Fruit fly (Drosophila melanogaster) whole organism, prepupa: ENCODE data around the gene mAChR-C.
A peak's percentile ranks its signal among the peaks of the same experiment; 100 is the strongest.

Experiments
- Blimp-1 ChIP-seq: fragments of 200-800 bp; sonication (Bioruptor generic); optimal IDR thresholded peaks from 3 replicates; lab custom pipeline; 2017; ENCODE audit warnings: missing biosample characterization, missing genetic modification characterization, mild to moderate bottlenecking, moderate library complexity, missing genetic modification reagents
- CG10631 ChIP-seq: fragments of 200-800 bp; sonication (Bioruptor generic); optimal IDR thresholded peaks from 2 replicates; lab custom pipeline; 2016; ENCODE audit warnings: missing biosample characterization, missing genetic modification characterization
- CG10669 ChIP-seq: fragments of 200-800 bp; sonication (Bioruptor generic); optimal IDR thresholded peaks from 3 replicates; lab custom pipeline; 2018; ENCODE audit warnings: missing biosample characterization, mild to moderate bottlenecking, missing genetic modification characterization, moderate library complexity
- CG11294 ChIP-seq: fragments of 200-800 bp; sonication (Bioruptor generic); IDR thresholded peaks from 2 replicates; pipeline ENCODE4 v1.3.6; 2022; ENCODE audit warnings: missing biosample characterization, missing genetic modification characterization
- CG11762 ChIP-seq: fragments of 200-800 bp; sonication (Bioruptor generic); optimal IDR thresholded peaks from 3 replicates; lab custom pipeline; 2016; ENCODE audit warnings: missing biosample characterization, missing genetic modification characterization; ENCODE audit not compliant: insufficient read depth
- CG11902 ChIP-seq: fragments of 200-800 bp; sonication (Bioruptor generic); optimal IDR thresholded peaks from 3 replicates; lab custom pipeline; 2016; ENCODE audit warnings: missing biosample characterization, missing genetic modification characterization
- CG15336 ChIP-seq: fragments of 200-800 bp; sonication (Bioruptor generic); IDR thresholded peaks from 2 replicates; pipeline ENCODE4 v1.3.6; 2022; ENCODE audit warnings: missing biosample characterization, missing genetic modification characterization
- CG1621 ChIP-seq: fragments of 200-800 bp; sonication (Bioruptor generic); optimal IDR thresholded peaks from 3 replicates; lab custom pipeline; 2018; ENCODE audit warnings: missing biosample characterization, mild to moderate bottlenecking, missing genetic modification characterization
- CG16779 ChIP-seq: fragments of 200-800 bp; sonication (Bioruptor generic); optimal IDR thresholded peaks from 3 replicates; lab custom pipeline; 2017; ENCODE audit warnings: missing biosample characterization, mild to moderate bottlenecking, missing genetic modification characterization
- CG3032 ChIP-seq: fragments of 200-800 bp; optimal IDR thresholded peaks from 2 replicates; lab custom pipeline; 2019; ENCODE audit warnings: missing biosample characterization, mild to moderate bottlenecking, missing genetic modification characterization, moderate library complexity
- CG31627 ChIP-seq: fragments of 200-800 bp; sonication (Bioruptor generic); optimal IDR thresholded peaks from 3 replicates; lab custom pipeline; 2016; ENCODE audit warnings: missing biosample characterization, missing genetic modification characterization
- CG32006 ChIP-seq: fragments of 200-800 bp; sonication (Bioruptor generic); optimal IDR thresholded peaks from 3 replicates; lab custom pipeline; 2017; ENCODE audit warnings: missing biosample characterization, mild to moderate bottlenecking, missing genetic modification characterization
- CG34406 ChIP-seq: fragments of 200-800 bp; sonication (Bioruptor generic); optimal IDR thresholded peaks from 3 replicates; lab custom pipeline; 2016; ENCODE audit warnings: missing biosample characterization, missing genetic modification characterization
- CG3919 ChIP-seq: fragments of 200-800 bp; sonication (Bioruptor generic); optimal IDR thresholded peaks from 3 replicates; lab custom pipeline; 2016; ENCODE audit warnings: missing biosample characterization, missing genetic modification characterization
- CG4318 ChIP-seq: fragments of 200-800 bp; sonication (Bioruptor generic); optimal IDR thresholded peaks from 3 replicates; lab custom pipeline; 2017; ENCODE audit warnings: missing biosample characterization, mild to moderate bottlenecking, missing genetic modification characterization
- CG6163 ChIP-seq: fragments of 200-800 bp; sonication (Bioruptor generic); IDR thresholded peaks from 3 replicates; pipeline ENCODE4 v1.3.6; 2022; ENCODE audit warnings: missing biosample characterization, missing genetic modification characterization
- CG6276 ChIP-seq: fragments of 200-800 bp; sonication (Bioruptor generic); optimal IDR thresholded peaks from 2 replicates; lab custom pipeline; 2017; ENCODE audit warnings: missing biosample characterization, mild to moderate bottlenecking, missing genetic modification characterization
- CG6792 ChIP-seq: fragments of 200-800 bp; sonication (Bioruptor generic); optimal IDR thresholded peaks from 3 replicates; lab custom pipeline; 2016; ENCODE audit warnings: missing biosample characterization, missing genetic modification characterization
- CG6808 ChIP-seq: fragments of 200-800 bp; sonication (Bioruptor generic); optimal IDR thresholded peaks from 3 replicates; lab custom pipeline; 2017; ENCODE audit warnings: missing biosample characterization, missing genetic modification characterization, mild to moderate bottlenecking, moderate library complexity, missing genetic modification reagents
- CG6854 ChIP-seq: fragments of 200-800 bp; sonication (Bioruptor generic); optimal IDR thresholded peaks from 2 replicates; lab custom pipeline; 2017; ENCODE audit warnings: missing biosample characterization, mild to moderate bottlenecking, missing genetic modification characterization
- CG7368 ChIP-seq: fragments of 200-800 bp; sonication (Bioruptor generic); optimal IDR thresholded peaks from 3 replicates; lab custom pipeline; 2016; ENCODE audit warnings: missing biosample characterization, missing genetic modification characterization
- CG8119 ChIP-seq: fragments of 200-800 bp; sonication (Bioruptor generic); IDR thresholded peaks from 3 replicates; pipeline ENCODE4 v1.3.6; 2022; ENCODE audit warnings: missing biosample characterization, missing genetic modification characterization
- CG8319 ChIP-seq: fragments of 200-800 bp; sonication (Bioruptor generic); optimal IDR thresholded peaks from 3 replicates; lab custom pipeline; 2016; ENCODE audit warnings: missing biosample characterization, missing genetic modification characterization
- CG8632 ChIP-seq: fragments of 200-800 bp; sonication (Bioruptor generic); optimal IDR thresholded peaks from 3 replicates; lab custom pipeline; 2016; ENCODE audit warnings: missing biosample characterization, missing genetic modification characterization
- Eip75B ChIP-seq: fragments of 200-800 bp; sonication (Bioruptor generic); optimal IDR thresholded peaks from 3 replicates; lab custom pipeline; 2016; ENCODE audit warnings: missing biosample characterization, missing genetic modification characterization
- Eip78C ChIP-seq: fragments of 200-800 bp; sonication (Bioruptor generic); peaks from one replicate; lab custom pipeline; 2016; ENCODE audit warnings: missing biosample characterization, missing genetic modification characterization
- Eip93F ChIP-seq: fragments of 200-800 bp; sonication (Bioruptor generic); optimal IDR thresholded peaks from 2 replicates; lab custom pipeline; 2016; ENCODE audit warnings: missing biosample characterization, mild to moderate bottlenecking, missing genetic modification characterization
- Ets21C ChIP-seq: fragments of 200-800 bp; sonication (Bioruptor generic); optimal IDR thresholded peaks from 3 replicates; lab custom pipeline; 2016; ENCODE audit warnings: missing biosample characterization, missing genetic modification characterization
- Ets96B ChIP-seq: fragments of 200-800 bp; optimal IDR thresholded peaks from 2 replicates; lab custom pipeline; 2019; ENCODE audit warnings: missing biosample characterization, mild to moderate bottlenecking, missing genetic modification characterization, moderate library complexity
- Gug ChIP-seq: fragments of 200-800 bp; sonication (Bioruptor generic); IDR thresholded peaks from 2 replicates; pipeline ENCODE4 v1.3.6; 2022; ENCODE audit warnings: missing biosample characterization, missing genetic modification characterization
- Hr38 ChIP-seq: sonication (Bioruptor generic); optimal IDR thresholded peaks from 2 replicates; lab custom pipeline; 2016; ENCODE audit warnings: missing biosample characterization, missing genetic modification characterization
- Hr39 ChIP-seq: fragments of 200-800 bp; sonication (Bioruptor generic); optimal IDR thresholded peaks from 2 replicates; lab custom pipeline; 2016; ENCODE audit warnings: missing biosample characterization, missing genetic modification characterization
- Hr4 ChIP-seq: fragments of 200-800 bp; sonication (Bioruptor generic); optimal IDR thresholded peaks from 3 replicates; lab custom pipeline; 2016; ENCODE audit warnings: missing biosample characterization, missing genetic modification characterization
- Lpt ChIP-seq: fragments of 200-800 bp; sonication (Bioruptor generic); optimal IDR thresholded peaks from 3 replicates; lab custom pipeline; 2016; ENCODE audit warnings: missing biosample characterization, missing genetic modification characterization
- Met ChIP-seq: fragments of 200-800 bp; sonication (Bioruptor generic); optimal IDR thresholded peaks from 3 replicates; lab custom pipeline; 2016; ENCODE audit warnings: missing biosample characterization, missing genetic modification characterization
- OdsH ChIP-seq: fragments of 200-800 bp; sonication (Bioruptor generic); optimal IDR thresholded peaks from 3 replicates; lab custom pipeline; 2016; ENCODE audit warnings: missing biosample characterization, missing genetic modification characterization
- Smox ChIP-seq: fragments of 200-800 bp; sonication (Bioruptor generic); optimal IDR thresholded peaks from 3 replicates; lab custom pipeline; 2016; ENCODE audit warnings: missing biosample characterization, missing genetic modification characterization
- Sox102F ChIP-seq: fragments of 200-800 bp; sonication (Bioruptor generic); optimal IDR thresholded peaks from 2 replicates; lab custom pipeline; 2016; ENCODE audit warnings: missing biosample characterization, mild to moderate bottlenecking, missing genetic modification characterization
- Sox14 ChIP-seq: fragments of 200-800 bp; sonication (Bioruptor generic); optimal IDR thresholded peaks from 3 replicates; lab custom pipeline; 2016; ENCODE audit warnings: missing biosample characterization, missing genetic modification characterization
- Sox15 ChIP-seq: fragments of 200-800 bp; sonication (Bioruptor generic); optimal IDR thresholded peaks from 3 replicates; lab custom pipeline; 2016; ENCODE audit warnings: missing biosample characterization, missing genetic modification characterization
- achi ChIP-seq: fragments of 200-800 bp; sonication (Bioruptor generic); optimal IDR thresholded peaks from 3 replicates; lab custom pipeline; 2016; ENCODE audit warnings: missing biosample characterization, missing genetic modification characterization
- acj6 ChIP-seq: fragments of 200-800 bp; sonication (Bioruptor generic); optimal IDR thresholded peaks from 3 replicates; lab custom pipeline; 2016; ENCODE audit warnings: missing biosample characterization, missing genetic modification characterization
- cyc ChIP-seq: fragments of 200-800 bp; sonication (Bioruptor generic); optimal IDR thresholded peaks from 3 replicates; lab custom pipeline; 2016; ENCODE audit warnings: missing biosample characterization, missing genetic modification characterization
- dac ChIP-seq: fragments of 200-800 bp; sonication (Bioruptor generic); optimal IDR thresholded peaks from 2 replicates; lab custom pipeline; 2017; ENCODE audit warnings: missing biosample characterization, mild to moderate bottlenecking, missing genetic modification characterization
- eg ChIP-seq: fragments of 200-800 bp; sonication (Bioruptor generic); IDR thresholded peaks from 3 replicates; pipeline ENCODE4 v1.3.6; 2022; ENCODE audit warnings: missing biosample characterization, missing genetic modification characterization
- esn ChIP-seq: fragments of 200-800 bp; sonication (Bioruptor generic); optimal IDR thresholded peaks from 2 replicates; lab custom pipeline; 2016; ENCODE audit warnings: missing biosample characterization, mild to moderate bottlenecking, missing genetic modification characterization, moderate library complexity
- lz ChIP-seq: fragments of 200-800 bp; sonication (Bioruptor generic); optimal IDR thresholded peaks from 3 replicates; lab custom pipeline; 2016; ENCODE audit warnings: missing biosample characterization, missing genetic modification characterization
- pdm3 ChIP-seq: fragments of 200-800 bp; sonication (Bioruptor generic); optimal IDR thresholded peaks from 3 replicates; lab custom pipeline; 2016; ENCODE audit warnings: missing biosample characterization, missing genetic modification characterization
- spab ChIP-seq: fragments of 200-800 bp; sonication (Bioruptor generic); optimal IDR thresholded peaks from 2 replicates; lab custom pipeline; 2017; ENCODE audit warnings: missing biosample characterization, mild to moderate bottlenecking, missing genetic modification characterization, missing genetic modification reagents
- ss ChIP-seq, 2 experiments: fragments of 200-800 bp; sonication (Bioruptor generic); optimal IDR thresholded peaks; 2 replicates in 1 of 2; 3 replicates in 1 of 2; lab custom pipeline; 2017 to 2018; ENCODE audit warnings: mild to moderate bottlenecking in 2 of 2, missing biosample characterization in 2 of 2, missing genetic modification characterization in 2 of 2, moderate library complexity in 1 of 2
- svp ChIP-seq: fragments of 200-800 bp; sonication (Bioruptor generic); peaks from one replicate; lab custom pipeline; 2016; ENCODE audit warnings: missing biosample characterization, missing genetic modification characterization
- topi ChIP-seq: fragments of 200-800 bp; sonication (Bioruptor generic); optimal IDR thresholded peaks from 3 replicates; lab custom pipeline; 2016; ENCODE audit warnings: missing biosample characterization, missing genetic modification characterization

The mAChR-C gene

dm6 chrX:6861523-6862077 lies 29.1 kb upstream of the mAChR-C start:
- TF ChIP-seq CG6792 = peak; percentile 54
- no peak for TF ChIP-seq CG8319 (GFP tag; lab: Kevin White, UChicago)
- peak; percentile 68 for TF ChIP-seq acj6 (GFP tag; lab: Kevin White, UChicago)
- peak; percentile 69 for TF ChIP-seq Ets21C (GFP tag; lab: Kevin White, UChicago)
- peak; percentile 64 to 78 for TF ChIP-seq ss (GFP tag; optimal IDR thresholded peaks at IDR 0.05; lab: Kevin White, UChicago)
- peak; percentile 78 for TF ChIP-seq Hr39 (GFP tag; lab: Kevin White, UChicago)
- TF ChIP-seq CG8632 (GFP tag; lab: Kevin White, UChicago) = peak; percentile 69
- peak; percentile 37 for TF ChIP-seq CG7368 (GFP tag; lab: Kevin White, UChicago)
- TF ChIP-seq CG6854 (GFP tag; lab: Kevin White, UChicago) = peak; percentile 40
- peak; percentile 57 for TF ChIP-seq CG11902 (GFP tag; lab: Kevin White, UChicago)
- peak; percentile 85 for TF ChIP-seq Smox
- TF ChIP-seq esn (GFP tag; lab: Kevin White, UChicago) = peak; percentile 85
- peak; percentile 74 for TF ChIP-seq CG3919
- peak; percentile 71 for TF ChIP-seq OdsH
- TF ChIP-seq CG8119 = peak; percentile 82
- TF ChIP-seq Sox15 = peak; percentile 62
- peak; percentile 82 for TF ChIP-seq CG11294
- TF ChIP-seq Eip78C (GFP tag; lab: Kevin White, UChicago) = peak; percentile 95
- TF ChIP-seq CG6163 = peak; percentile 83
- TF ChIP-seq CG1621 = peak; percentile 64
- peak; percentile 67 for TF ChIP-seq dac (GFP tag; lab: Kevin White, UChicago)
- peak; percentile 17 for TF ChIP-seq CG11762 (GFP tag; lab: Kevin White, UChicago)
- peak; percentile 1 for TF ChIP-seq Eip93F
- peak; percentile 73 for TF ChIP-seq Sox102F (GFP tag; lab: Kevin White, UChicago)
- TF ChIP-seq spab (GFP tag; lab: Kevin White, UChicago) = peak; percentile 55
- TF ChIP-seq CG16779 (tag; lab: Kevin White, UChicago) = peak; percentile 42
- TF ChIP-seq Blimp-1 (GFP tag; lab: Kevin White, UChicago) = peak; percentile 48
- peak; percentile 66 for TF ChIP-seq CG34406 (GFP tag; lab: Kevin White, UChicago)
- peak; percentile 84 for TF ChIP-seq Sox14 (GFP tag; lab: Kevin White, UChicago)
- TF ChIP-seq CG4318 (GFP tag; lab: Kevin White, UChicago) = peak; percentile 79
- TF ChIP-seq CG10669 (GFP tag; lab: Kevin White, UChicago) = peak; percentile 75
- TF ChIP-seq Hr38 (GFP tag; lab: Kevin White, UChicago) = peak; percentile 41
- peak; percentile 88 for TF ChIP-seq CG32006 (GFP tag; lab: Kevin White, UChicago)
- peak; percentile 10 for TF ChIP-seq Lpt
- TF ChIP-seq Hr4 (GFP tag; lab: Kevin White, UChicago) = peak; percentile 83
- TF ChIP-seq CG3032 (tag; lab: Kevin White, UChicago) = peak; percentile 74
- TF ChIP-seq eg (GFP tag; lab: Robert Waterston, UW) = peak; percentile 91
- peak; percentile 73 for TF ChIP-seq Ets96B (tag; lab: Kevin White, UChicago)
- TF ChIP-seq CG6808 (GFP tag; lab: Kevin White, UChicago) = peak; percentile 64
- peak; percentile 69 for TF ChIP-seq Eip75B
- peak; percentile 92 for TF ChIP-seq CG15336
- TF ChIP-seq Met (GFP tag; lab: Kevin White, UChicago) = peak; percentile 86
- peak; percentile 86 for TF ChIP-seq lz (GFP tag; lab: Kevin White, UChicago)
- peak; percentile 78 for TF ChIP-seq pdm3 (GFP tag; lab: Kevin White, UChicago)
- peak; percentile 75 for TF ChIP-seq cyc (GFP tag; lab: Kevin White, UChicago)
- peak; percentile 78 for TF ChIP-seq CG10631 (GFP tag; lab: Kevin White, UChicago)
- peak; percentile 88 for TF ChIP-seq topi (GFP tag; lab: Kevin White, UChicago)
- peak; percentile 88 for TF ChIP-seq Gug (GFP tag; lab: Robert Waterston, UW)
- peak; percentile 94 for TF ChIP-seq svp (GFP tag; lab: Kevin White, UChicago)
- TF ChIP-seq CG6276 = peak; percentile 80
- peak; percentile 79 for TF ChIP-seq CG31627 (GFP tag; lab: Kevin White, UChicago)
- peak; percentile 80 for TF ChIP-seq achi
